Worm (Caenorhabditis elegans): ENCODE measurements around the gene abce-1.
A peak's percentile ranks its signal among the peaks of the same experiment; 100 is the strongest.

The abce-1 gene

ce11 chrIII:13151765-13152164 is 1.9 kb upstream of the abce-1 start:
- TF ChIP-seq hlh-15 (tag; optimal IDR thresholded peaks at IDR 0.05) (no peak), syd-9 (tag; optimal IDR thresholded peaks at IDR 0.05) (no peak), npax-4 (tag; optimal IDR thresholded peaks at IDR 0.05) (no peak), ztf-16 (tag; optimal IDR thresholded peaks at IDR 0.05) (no peak)

DNA sequence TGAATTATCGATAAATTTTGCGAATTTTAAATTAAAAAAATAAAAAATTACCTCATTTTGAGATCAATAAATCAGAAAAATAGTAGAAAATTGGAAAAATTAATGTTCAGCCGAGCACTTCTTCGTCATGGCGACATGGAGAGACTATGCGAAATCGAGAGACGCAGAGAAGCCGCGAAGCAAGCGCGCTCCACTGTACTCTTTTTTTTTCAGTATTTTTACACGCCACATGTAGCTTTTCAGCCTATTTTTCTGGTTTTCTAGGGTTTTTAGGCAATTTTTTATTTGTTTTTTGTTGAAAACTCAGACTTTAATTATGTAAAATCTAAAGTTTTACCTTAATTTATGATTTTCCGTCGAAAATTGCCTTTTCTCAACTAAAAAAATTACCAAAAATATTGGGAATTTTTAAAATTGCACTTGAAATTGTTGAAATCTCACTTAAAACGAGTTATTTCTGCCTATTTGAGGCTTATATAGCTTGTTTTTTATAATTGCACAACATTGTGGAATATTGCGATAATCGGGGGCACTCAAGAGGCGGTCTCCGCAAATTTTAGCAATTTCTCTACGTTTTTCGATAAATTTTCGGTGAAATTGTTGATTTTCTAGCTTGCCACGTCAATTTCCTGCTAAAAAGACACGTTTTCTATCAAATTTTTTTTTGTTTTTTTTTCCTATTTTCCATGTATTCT is 773 bp upstream of the abce-1 start, which contains the start of gene Y39E4B.10:
Gene Y39E4B.10, minus strand, starts transcription at position 162 of the 695 bp plus-strand sequence.
- no peak for TF ChIP-seq nfya-1 (tag; optimal IDR thresholded peaks at IDR 0.05)
- no peak for TF ChIP-seq unc-42 (tag; optimal IDR thresholded peaks at IDR 0.05)
- TF ChIP-seq pha-4 (tag; optimal IDR thresholded peaks at IDR 0.05): no peak
- TF ChIP-seq C08G9.2 (tag; optimal IDR thresholded peaks at IDR 0.05): no peak
- no peak for TF ChIP-seq pax-1 (tag; optimal IDR thresholded peaks at IDR 0.05)
- no peak for TF ChIP-seq che-1 (tag; optimal IDR thresholded peaks at IDR 0.05)

ce11 chrIII:13160636-13161035 is 7.0 kb downstream of the abce-1 start:
- no peak for TF ChIP-seq rnt-1 (tag; optimal IDR thresholded peaks at IDR 0.05)
- TF ChIP-seq F13H6.1 (tag; optimal IDR thresholded peaks at IDR 0.05): no peak
- no peak for TF ChIP-seq elt-4 (tag; optimal IDR thresholded peaks at IDR 0.05)
- no peak for TF ChIP-seq dve-1 (tag; optimal IDR thresholded peaks at IDR 0.05)
- TF ChIP-seq gmeb-2 (tag; optimal IDR thresholded peaks at IDR 0.05): peak; percentile 22
- no peak for TF ChIP-seq tbx-2 (tag; optimal IDR thresholded peaks at IDR 0.05)
- peak; percentile 15 for TF ChIP-seq unc-42 (tag; optimal IDR thresholded peaks at IDR 0.05)

DNA sequence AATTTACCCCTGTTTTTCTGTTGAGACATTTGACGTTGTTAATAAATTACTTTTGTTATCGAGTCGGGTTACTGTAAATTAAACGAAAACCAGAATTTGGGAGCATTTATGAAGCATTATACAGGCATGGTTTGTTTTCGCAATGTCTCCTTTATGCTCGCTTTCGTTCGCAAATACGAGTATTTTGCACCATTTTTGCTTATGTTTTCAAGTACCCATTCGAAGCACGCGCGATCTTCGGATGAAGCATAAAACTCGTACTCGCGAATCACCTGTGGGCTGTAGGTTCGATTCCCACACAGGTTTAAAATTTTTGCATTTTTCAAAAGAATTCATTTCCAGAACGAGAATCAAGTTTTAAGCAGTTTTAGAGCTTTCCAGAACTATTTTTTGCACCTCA is 11.3 kb downstream of the abce-1 start:
- TF ChIP-seq hlh-30 (tag; optimal IDR thresholded peaks at IDR 0.05; ENCODE audit: insufficient read depth) (no peak), pat-9 (tag; optimal IDR thresholded peaks at IDR 0.05) (no peak), dve-1 (tag; optimal IDR thresholded peaks at IDR 0.05) (no peak), T23F11.4 (GFP tag; optimal IDR thresholded peaks at IDR 0.05) (no peak), unc-3 (GFP tag; conservative IDR thresholded peaks at IDR 0.05) (no peak), unc-3 (tag; optimal IDR thresholded peaks at IDR 0.05) (no peak), rnt-1 (tag; optimal IDR thresholded peaks at IDR 0.05) (no peak), zip-5 (tag; optimal IDR thresholded peaks at IDR 0.05) (no peak), ceh-19 (GFP tag; optimal IDR thresholded peaks at IDR 0.05) (no peak), hlh-13 (GFP tag; optimal IDR thresholded peaks at IDR 0.05) (no peak), ttx-3 (tag; optimal IDR thresholded peaks at IDR 0.05) (no peak), unc-55 (GFP tag; optimal IDR thresholded peaks at IDR 0.05) (no peak), nfya-1 (tag; optimal IDR thresholded peaks at IDR 0.05) (no peak), ceh-34 (tag; optimal IDR thresholded peaks at IDR 0.05) (no peak), syd-9 (tag; optimal IDR thresholded peaks at IDR 0.05) (no peak), fkh-10 (GFP tag; optimal IDR thresholded peaks at IDR 0.05) (no peak), pros-1 (tag; optimal IDR thresholded peaks at IDR 0.05) (no peak), pqm-1 (tag; optimal IDR thresholded peaks at IDR 0.05) (no peak), hlh-15 (tag; optimal IDR thresholded peaks at IDR 0.05) (no peak), sdc-2 (tag; optimal IDR thresholded peaks at IDR 0.05) (no peak), sox-2 (GFP tag; IDR thresholded peaks at IDR 0.05) (no peak)

ce11 chrIII:13169464-13169966 is 15.9 kb downstream of the abce-1 start, which contains the start of the genes snpc-1.2 and Y39E4B.5:
snpc-1.2 (minus strand) TSS chrIII:13169541.
Y39E4B.5 (plus strand) TSS chrIII:13169916.
- TF ChIP-seq lin-11 (tag; optimal IDR thresholded peaks at IDR 0.05) (no peak), C38D4.7 (GFP tag; optimal IDR thresholded peaks at IDR 0.05) (no peak), ama-1 (optimal IDR thresholded peaks at IDR 0.05) (no peak), tbx-2 (tag; optimal IDR thresholded peaks at IDR 0.05) (no peak), pha-4 (tag; optimal IDR thresholded peaks at IDR 0.05) (no peak), unc-86 (tag; optimal IDR thresholded peaks at IDR 0.05) (no peak), hlh-15 (tag; optimal IDR thresholded peaks at IDR 0.05) (no peak), ceh-45 (GFP tag; IDR thresholded peaks at IDR 0.05) (no peak), ref-2 (tag; optimal IDR thresholded peaks at IDR 0.05) (no peak), hlh-30 (tag; optimal IDR thresholded peaks at IDR 0.05; ENCODE audit: insufficient read depth) (no peak), hlh-13 (GFP tag; optimal IDR thresholded peaks at IDR 0.05) (no peak), tbx-7 (tag; optimal IDR thresholded peaks at IDR 0.05) (no peak), gmeb-2 (tag; optimal IDR thresholded peaks at IDR 0.05) (no peak), elt-2 (tag; optimal IDR thresholded peaks at IDR 0.05) (no peak), pha-2 (tag; optimal IDR thresholded peaks at IDR 0.05) (no peak), pqm-1 (tag; optimal IDR thresholded peaks at IDR 0.05) (no peak), ceh-19 (GFP tag; optimal IDR thresholded peaks at IDR 0.05) (no peak), ahr-1 (tag; optimal IDR thresholded peaks at IDR 0.05) (no peak)
